Worm (Caenorhabditis elegans): Measurements from ENCODE around the gene F20D1.22.
A peak's percentile ranks its signal among the peaks of the same experiment; 100 is the strongest.

The F20D1.22 gene

ce11 chrX:14991280-14991679 is 24.7 kb downstream of the F20D1.22 start, which contains the start of gene iglr-1:
iglr-1 (minus strand) TSS chrX:14991380.
- TF ChIP-seq flh-1 (GFP tag; optimal IDR thresholded peaks at IDR 0.05) (no peak), ceh-83 (GFP tag; optimal IDR thresholded peaks at IDR 0.05) (no peak), nhr-237 (tag; optimal IDR thresholded peaks at IDR 0.05) (no peak), elt-3 (tag; optimal IDR thresholded peaks at IDR 0.05) (no peak), mls-2 (tag; optimal IDR thresholded peaks at IDR 0.05) (no peak), unc-62 (GFP tag; optimal IDR thresholded peaks at IDR 0.05) (no peak), nhr-2 (tag; optimal IDR thresholded peaks at IDR 0.05) (no peak), ceh-43 (GFP tag; optimal IDR thresholded peaks at IDR 0.05) (no peak), unc-39 (tag; optimal IDR thresholded peaks at IDR 0.05) (no peak), ceh-39 (tag; optimal IDR thresholded peaks at IDR 0.05) (no peak), nhr-12 (tag; optimal IDR thresholded peaks at IDR 0.05) (no peak), nhr-76 (tag; optimal IDR thresholded peaks at IDR 0.05) (no peak), M03D4.4 (tag; optimal IDR thresholded peaks at IDR 0.05) (no peak), pha-4 (tag; optimal IDR thresholded peaks at IDR 0.05) (no peak), lin-13 (tag; optimal IDR thresholded peaks at IDR 0.05) (no peak)

DNA sequence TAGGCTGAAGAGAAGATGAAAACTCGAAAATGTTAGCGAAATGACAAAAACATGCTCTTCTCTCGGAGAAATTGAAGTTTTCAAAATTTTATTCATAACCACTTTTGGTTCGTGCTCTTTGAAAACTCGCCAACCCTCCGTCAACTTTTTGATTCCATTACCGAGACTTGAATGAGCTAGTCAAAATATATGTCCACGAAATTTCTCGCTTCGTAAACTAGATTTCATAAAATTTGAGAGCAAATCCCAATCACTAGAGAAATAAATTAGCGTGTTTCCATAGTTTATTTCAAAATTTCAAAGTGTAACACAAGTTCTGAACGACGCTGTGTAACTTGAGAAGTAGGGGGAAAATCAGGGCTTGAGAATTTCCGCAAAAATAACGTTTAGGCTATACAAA is 27.1 kb downstream of the F20D1.22 start:
- TF ChIP-seq ces-1 (GFP tag; optimal IDR thresholded peaks at IDR 0.05) (peak; percentile 79), lin-13 (tag; optimal IDR thresholded peaks at IDR 0.05) (no peak)

DNA sequence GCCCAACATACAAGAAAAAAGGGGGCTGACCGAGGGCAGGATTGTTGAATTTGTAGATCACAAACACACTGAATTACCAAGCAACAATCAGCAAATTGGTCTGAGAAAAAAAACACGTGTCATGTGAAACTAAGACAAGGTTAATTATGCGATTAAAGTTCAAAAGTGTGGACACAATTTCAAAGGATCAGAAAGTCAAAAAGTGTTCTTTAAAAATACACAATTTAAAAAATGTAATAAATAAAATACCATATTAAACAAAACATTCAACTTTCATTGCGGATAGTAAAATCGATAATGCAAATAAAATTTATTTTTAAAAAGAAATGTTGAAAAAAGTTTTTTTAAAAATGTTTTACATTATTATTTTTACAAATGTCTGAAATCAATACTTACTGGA is 32.5 kb downstream of the F20D1.22 start, which contains the start of gene cutl-3:
TSS of gene cutl-3 (minus strand) at position 101 of the 400 bp plus-strand sequence.
- TF ChIP-seq ces-1 (GFP tag; optimal IDR thresholded peaks at IDR 0.05), result no peak
- no peak for TF ChIP-seq lsy-2 (tag; optimal IDR thresholded peaks at IDR 0.05)
- no peak for TF ChIP-seq unc-120 (tag; optimal IDR thresholded peaks at IDR 0.05; ENCODE audit: poor library complexity, severe bottlenecking)
- no peak for TF ChIP-seq lin-13 (tag; optimal IDR thresholded peaks at IDR 0.05)
- no peak for TF ChIP-seq nhr-237 (tag; optimal IDR thresholded peaks at IDR 0.05)
- no peak for TF ChIP-seq nhr-28 (tag; optimal IDR thresholded peaks at IDR 0.05)
- no peak for TF ChIP-seq tbx-8 (GFP tag; optimal IDR thresholded peaks at IDR 0.05)
- no peak for TF ChIP-seq mab-5 (tag; optimal IDR thresholded peaks at IDR 0.05)
- TF ChIP-seq lin-32 (GFP tag; optimal IDR thresholded peaks at IDR 0.05), result no peak
- TF ChIP-seq unc-39 (tag; optimal IDR thresholded peaks at IDR 0.05), result no peak
- no peak for TF ChIP-seq cnd-1 (tag; optimal IDR thresholded peaks at IDR 0.05)
- no peak for TF ChIP-seq elt-1 (tag; optimal IDR thresholded peaks at IDR 0.05; ENCODE audit: borderline replicate concordance, insufficient read depth)
- no peak for TF ChIP-seq ceh-83 (GFP tag; optimal IDR thresholded peaks at IDR 0.05)
- no peak for TF ChIP-seq ceh-39 (tag; optimal IDR thresholded peaks at IDR 0.05)
- no peak for TF ChIP-seq mls-2 (tag; optimal IDR thresholded peaks at IDR 0.05)
- no peak for TF ChIP-seq ztf-11 (tag; optimal IDR thresholded peaks at IDR 0.05)
- TF ChIP-seq blmp-1 (tag; optimal IDR thresholded peaks at IDR 0.05), result no peak
- no peak for TF ChIP-seq sem-2 (GFP tag; optimal IDR thresholded peaks at IDR 0.05)
- TF ChIP-seq drap-1 (GFP tag; optimal IDR thresholded peaks at IDR 0.05), result no peak
- no peak for TF ChIP-seq nhr-76 (tag; optimal IDR thresholded peaks at IDR 0.05)

ce11 chrX:15003891-15004550 is 37.4 kb downstream of the F20D1.22 start, which contains the start of gene slc-25A18.1:
slc-25A18.1 (minus strand) TSS chrX:15003941.
- TF ChIP-seq nhr-76 (tag; optimal IDR thresholded peaks at IDR 0.05), result no peak

DNA sequence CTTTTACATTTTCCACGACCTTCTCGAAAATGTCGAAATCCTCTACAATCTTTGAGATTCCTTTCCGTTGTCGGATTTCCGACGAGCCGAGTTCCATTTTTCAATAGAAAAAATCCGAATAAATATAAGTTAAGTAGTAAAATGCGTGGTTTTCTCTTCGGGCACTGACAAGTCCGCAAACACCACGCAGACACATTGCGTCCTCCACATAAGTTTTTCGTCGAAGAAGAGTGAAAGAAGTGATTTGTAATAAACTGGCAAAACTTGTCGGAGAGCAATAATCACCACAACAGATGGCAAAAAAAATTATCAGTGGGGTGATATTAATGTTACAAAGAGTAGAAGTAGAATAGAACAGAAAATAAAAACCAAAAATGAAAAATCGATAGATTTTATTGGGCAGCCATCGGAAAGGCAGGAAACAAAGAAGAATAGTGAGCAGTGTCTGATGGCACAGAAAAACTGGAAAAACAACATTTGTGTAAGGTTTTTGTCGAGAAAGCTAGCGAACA is 40.3 kb downstream of the F20D1.22 start, which contains the start of gene ergi-2:
TSS of gene ergi-2 (minus strand) at position 462 of the 512 bp plus-strand sequence.
- TF ChIP-seq lin-32 (GFP tag; optimal IDR thresholded peaks at IDR 0.05) (no peak), flh-1 (GFP tag; optimal IDR thresholded peaks at IDR 0.05) (no peak), nhr-12 (tag; optimal IDR thresholded peaks at IDR 0.05) (no peak), unc-62 (GFP tag; optimal IDR thresholded peaks at IDR 0.05) (no peak), mep-1 (tag; optimal IDR thresholded peaks at IDR 0.05) (peak; percentile 30), ces-1 (GFP tag; optimal IDR thresholded peaks at IDR 0.05) (peak; percentile 16), hlh-1 (tag; optimal IDR thresholded peaks at IDR 0.05) (no peak)
